Worm (Caenorhabditis elegans) whole organism, L1 larva: ENCODE results near the gene C39B10.5.

Experiments
- ceh-82 ChIP-seq, 3 experiments: fragments of 150-350 bp in 1 of 3; sonication (generic microtip) in 2 of 3; optimal IDR thresholded peaks; 2 replicates each; lab custom pipeline; 2014 to 2017; ENCODE audit warnings: missing biosample characterization in 3 of 3, missing genetic modification characterization in 3 of 3
- dpl-1 ChIP-seq, 3 experiments: fragments of 150-350 bp in 2 of 3; sonication (generic microtip) in 1 of 3; optimal IDR thresholded peaks; 2 replicates each; lab custom pipeline; 2014 to 2017; ENCODE audit warnings: missing biosample characterization in 3 of 3, missing genetic modification characterization in 3 of 3, missing genetic modification reagents in 3 of 3
- elt-2 ChIP-seq: sonication (generic microtip); optimal IDR thresholded peaks from 2 replicates; lab custom pipeline; 2016; ENCODE audit warnings: missing genetic modification characterization, mild to moderate bottlenecking, inconsistent platforms, missing compliant biosample characterization, missing genetic modification reagents
- elt-3 ChIP-seq, 6 experiments: fragments of 150-350 bp in 1 of 6; sonication (generic microtip); optimal IDR thresholded peaks; 2 replicates each; lab custom pipeline; 2017 to 2018; ENCODE audit warnings: missing biosample characterization in 6 of 6, missing genetic modification characterization in 6 of 6, inconsistent platforms in 1 of 6
- mep-1 ChIP-seq: fragments of 150-350 bp; optimal IDR thresholded peaks from 2 replicates; lab custom pipeline; 2014; ENCODE audit warnings: missing biosample characterization, missing genetic modification characterization
- sup-37 ChIP-seq: fragments of 200-800 bp; sonication (Bioruptor generic); optimal IDR thresholded peaks from 2 replicates; lab custom pipeline; 2018; ENCODE audit warnings: mild to moderate bottlenecking, missing genetic modification characterization, missing compliant biosample characterization
- unc-86 ChIP-seq: sonication (generic microtip); optimal IDR thresholded peaks from 2 replicates; lab custom pipeline; 2016; ENCODE audit warnings: missing genetic modification characterization, missing compliant biosample characterization
- unc-98 ChIP-seq: fragments of 200-800 bp; sonication (Bioruptor generic); IDR thresholded peaks from 2 replicates; pipeline ENCODE4 v1.3.6; 2022; ENCODE audit warnings: missing genetic modification characterization, missing compliant biosample characterization
- ztf-11 ChIP-seq, 2 experiments: sonication (generic microtip); optimal IDR thresholded peaks; 2 replicates each; lab custom pipeline; 2016 to 2017; ENCODE audit warnings: missing genetic modification characterization in 2 of 2, missing biosample characterization in 1 of 2, missing compliant biosample characterization in 1 of 2

- TF ChIP-seq ceh-82 (tag; optimal IDR thresholded peaks at IDR 0.05; lab: Kevin White, UChicago), result no peak
- TF ChIP-seq ztf-11 (tag; optimal IDR thresholded peaks at IDR 0.05; lab: Kevin White, UChicago), result no peak
- TF ChIP-seq unc-98 (GFP tag; lab: Robert Waterston, UW), result no peak
- no peak for TF ChIP-seq unc-86 (tag; lab: Kevin White, UChicago)
- no peak for TF ChIP-seq elt-2 (tag; lab: Kevin White, UChicago)
- TF ChIP-seq sup-37 (GFP tag; lab: Kevin White, UChicago), result no peak
- no peak for TF ChIP-seq mep-1 (tag; lab: Kevin White, UChicago)
- TF ChIP-seq dpl-1 (GFP tag; optimal IDR thresholded peaks at IDR 0.05; lab: Kevin White, UChicago), result no peak
- no peak for TF ChIP-seq elt-3 (tag; optimal IDR thresholded peaks at IDR 0.05; lab: Kevin White, UChicago)
Observed at ce11 chrX:10428109-10428508, 19.0 kb upstream of the C39B10.5 start.
